Worm (Caenorhabditis elegans): ENCODE results near the gene srx-130.

srx-130 gene

ce11 chrV:13891489-13891888, 48.2 kb downstream of the srx-130 start:
- no peak for TF ChIP-seq F55B11.4 (tag; optimal IDR thresholded peaks at IDR 0.05; ENCODE audit: borderline replicate concordance, insufficient read depth)
- TF ChIP-seq nhr-80 (tag; optimal IDR thresholded peaks at IDR 0.05) = peak; percentile 52

- TF ChIP-seq unc-130 (GFP tag; optimal IDR thresholded peaks at IDR 0.05) (no peak), snpc-3.4 (tag; optimal IDR thresholded peaks at IDR 0.05) (no peak), ztf-22 (GFP tag; optimal IDR thresholded peaks at IDR 0.05) (no peak), mcd-1 (GFP tag; IDR thresholded peaks at IDR 0.05) (peak; percentile 53), ceh-100 (GFP tag; IDR thresholded peaks at IDR 0.05) (no peak), let-526 (GFP tag; IDR thresholded peaks at IDR 0.05) (no peak), B0035.1 (tag; optimal IDR thresholded peaks at IDR 0.05) (no peak), nhr-80 (tag; optimal IDR thresholded peaks at IDR 0.05) (peak; percentile 86), lag-1 (GFP tag; IDR thresholded peaks at IDR 0.05) (no peak), repo-1 (tag; optimal IDR thresholded peaks at IDR 0.05) (no peak), attf-3 (GFP tag; conservative IDR thresholded peaks at IDR 0.05) (no peak), Y95B8A.8 (GFP tag; IDR thresholded peaks at IDR 0.05) (no peak), aptf-2 (GFP tag; conservative IDR thresholded peaks at IDR 0.05) (no peak), ceh-79 (tag; optimal IDR thresholded peaks at IDR 0.05) (no peak), cebp-1 (GFP tag; IDR thresholded peaks at IDR 0.05) (no peak), cebp-1 (tag; optimal IDR thresholded peaks at IDR 0.05) (no peak), ama-1 (optimal IDR thresholded peaks at IDR 0.05) (no peak), ama-1 (GFP tag; optimal IDR thresholded peaks at IDR 0.05) (no peak), madf-6 (GFP tag; IDR thresholded peaks at IDR 0.05) (no peak), K11D2.4 (GFP tag; IDR thresholded peaks at IDR 0.05) (no peak), sptf-2 (GFP tag; optimal IDR thresholded peaks at IDR 0.05) (no peak), mel-28 (tag; optimal IDR thresholded peaks at IDR 0.05; ENCODE audit: borderline replicate concordance) (no peak), rec-8 (tag; optimal IDR thresholded peaks at IDR 0.05) (no peak), lsy-27 (tag; optimal IDR thresholded peaks at IDR 0.05; ENCODE audit: borderline replicate concordance, insufficient read depth) (no peak), ztf-6 (GFP tag; IDR thresholded peaks at IDR 0.05) (no peak), snpc-1.3 (tag; optimal IDR thresholded peaks at IDR 0.05; ENCODE audit: insufficient read depth) (no peak), snpc-4 (GFP tag; optimal IDR thresholded peaks at IDR 0.05) (no peak), snpc-4 (tag; optimal IDR thresholded peaks at IDR 0.05) (no peak), hmg-20 (GFP tag; IDR thresholded peaks at IDR 0.05) (no peak), zim-3 (tag; optimal IDR thresholded peaks at IDR 0.05) (no peak), ceh-40 (GFP tag; IDR thresholded peaks at IDR 0.05) (no peak), nhr-90 (tag; optimal IDR thresholded peaks at IDR 0.05) (no peak), aptf-3 (GFP tag; IDR thresholded peaks at IDR 0.05) (no peak), lin-54 (GFP tag; optimal IDR thresholded peaks at IDR 0.05) (no peak), let-607 (tag; optimal IDR thresholded peaks at IDR 0.05) (no peak), bed-1 (GFP tag; IDR thresholded peaks at IDR 0.05) (no peak), madf-3 (GFP tag; IDR thresholded peaks at IDR 0.05) (no peak), F22D6.2 (tag; optimal IDR thresholded peaks at IDR 0.05) (no peak), egrh-3 (GFP tag; IDR thresholded peaks at IDR 0.05) (no peak), tbp1 (GFP tag; optimal IDR thresholded peaks at IDR 0.05) (no peak), egl-44 (GFP tag; IDR thresholded peaks at IDR 0.05) (no peak), dpl-1 (GFP tag; optimal IDR thresholded peaks at IDR 0.05) (no peak), die-1 (tag; optimal IDR thresholded peaks at IDR 0.05) (no peak), lin-35 (GFP tag; optimal IDR thresholded peaks at IDR 0.05) (peak in 1 of 3 experiments; percentile 29)
Observed at ce11 chrV:13892457-13893375, 49.5 kb downstream of the srx-130 start, which contains the start of gene sptl-3. Gene sptl-3 (plus strand): TSS chrV:13893325.
